Worm (Caenorhabditis elegans) whole organism, late embryonic: Measurements from ENCODE around the gene scl-25.
"Not testable (repeated sequence)": the region's sequence is repeated elsewhere in the genome, so short reads cannot be mapped to it uniquely, and the experiment has no call there.

Experiments
- C38D4.7 ChIP-seq: fragments of 200-800 bp; sonication (Bioruptor generic); optimal IDR thresholded peaks from 2 replicates; lab custom pipeline; 2018; ENCODE audit warnings: mild to moderate bottlenecking, missing genetic modification characterization, moderate library complexity, missing compliant biosample characterization
- Y22D7AL.16 ChIP-seq: sonication (generic microtip); optimal IDR thresholded peaks from 2 replicates; lab custom pipeline; 2016; ENCODE audit warnings: missing genetic modification characterization, missing compliant biosample characterization
- ceh-19 ChIP-seq: fragments of 200-800 bp; sonication (Bioruptor generic); optimal IDR thresholded peaks from 2 replicates; lab custom pipeline; 2018; ENCODE audit warnings: mild to moderate bottlenecking, missing genetic modification characterization, missing compliant biosample characterization
- ceh-9 ChIP-seq: sonication (generic microtip); optimal IDR thresholded peaks from 2 replicates; lab custom pipeline; 2016; ENCODE audit warnings: mild to moderate bottlenecking, missing genetic modification characterization, inconsistent platforms, missing compliant biosample characterization
- eyg-1 ChIP-seq: sonication (generic microtip); optimal IDR thresholded peaks from 2 replicates; lab custom pipeline; 2016; ENCODE audit warnings: missing genotype, missing genetic modification characterization, missing compliant biosample characterization
- fax-1 ChIP-seq: sonication (generic microtip); optimal IDR thresholded peaks from 2 replicates; lab custom pipeline; 2016; ENCODE audit warnings: missing genotype, missing genetic modification characterization, missing compliant biosample characterization
- fkh-6 ChIP-seq: sonication (generic microtip); optimal IDR thresholded peaks from 2 replicates; lab custom pipeline; 2016; ENCODE audit warnings: missing genetic modification characterization, missing compliant biosample characterization
- hlh-13 ChIP-seq: fragments of 200-800 bp; sonication (Bioruptor generic); optimal IDR thresholded peaks from 2 replicates; lab custom pipeline; 2018; ENCODE audit warnings: mild to moderate bottlenecking, missing genetic modification characterization, missing compliant biosample characterization
- hlh-6 ChIP-seq: sonication (generic microtip); optimal IDR thresholded peaks from 2 replicates; lab custom pipeline; 2016; ENCODE audit warnings: missing genotype, missing genetic modification characterization, missing compliant biosample characterization
- nfya-1 ChIP-seq: sonication (generic microtip); optimal IDR thresholded peaks from 2 replicates; lab custom pipeline; 2017; ENCODE audit warnings: missing genetic modification characterization, mild to moderate bottlenecking, missing compliant biosample characterization, antibody characterized with exemption, moderate library complexity
- nhr-11 ChIP-seq: fragments of 150-350 bp; optimal IDR thresholded peaks from 2 replicates; lab custom pipeline; 2014; ENCODE audit warnings: missing biosample characterization, missing genetic modification characterization
- nhr-232 ChIP-seq: sonication (generic microtip); optimal IDR thresholded peaks from 2 replicates; lab custom pipeline; 2016; ENCODE audit warnings: missing genetic modification characterization, missing compliant biosample characterization
- pag-3 ChIP-seq: sonication (generic microtip); optimal IDR thresholded peaks from 2 replicates; lab custom pipeline; 2016; ENCODE audit warnings: missing compliant biosample characterization, missing genetic modification characterization, borderline replicate concordance
- pat-9 ChIP-seq: fragments of 200-800 bp; sonication (Bioruptor generic); optimal IDR thresholded peaks from 2 replicates; lab custom pipeline; 2018; ENCODE audit warnings: mild to moderate bottlenecking, missing genetic modification characterization, moderate library complexity, missing compliant biosample characterization
- pha-4 ChIP-seq: fragments of 150-350 bp; optimal IDR thresholded peaks from 2 replicates; lab custom pipeline; 2018; ENCODE audit warnings: missing biosample characterization, missing genetic modification reagents, missing genetic modification characterization
- pros-1 ChIP-seq: fragments of 150-350 bp; optimal IDR thresholded peaks from 2 replicates; lab custom pipeline; 2014; ENCODE audit warnings: missing biosample characterization, missing genetic modification reagents, missing genetic modification characterization
- ref-2 ChIP-seq: sonication (generic microtip); optimal IDR thresholded peaks from 2 replicates; lab custom pipeline; 2016; ENCODE audit warnings: missing genetic modification characterization, missing compliant biosample characterization
- syd-9 ChIP-seq: sonication (generic microtip); optimal IDR thresholded peaks from 2 replicates; lab custom pipeline; 2016; ENCODE audit warnings: mild to moderate bottlenecking, missing genetic modification characterization, moderate library complexity, missing compliant biosample characterization
- tbx-7 ChIP-seq: sonication (generic microtip); optimal IDR thresholded peaks from 2 replicates; lab custom pipeline; 2016; ENCODE audit warnings: missing genotype, missing genetic modification characterization, missing compliant biosample characterization
- unc-3 ChIP-seq, 2 experiments: fragments of 200-800 bp in 1 of 2; sonication (Bioruptor generic) in 1 of 2; sonication (generic microtip) in 1 of 2; conservative IDR thresholded peaks in 1 of 2; optimal IDR thresholded peaks in 1 of 2; 2 replicates each; pipeline versions ENCODE4 v1.3.6 to Lab custom; 2016 to 2022; ENCODE audit warnings: missing compliant biosample characterization in 2 of 2, missing genetic modification characterization in 2 of 2, missing genetic modification reagents in 1 of 2
- zip-5 ChIP-seq: sonication (generic microtip); optimal IDR thresholded peaks from 2 replicates; lab custom pipeline; 2016; ENCODE audit warnings: missing genetic modification characterization, missing compliant biosample characterization

Gene scl-25

ce11 chrV:17258868-17259267 is 33.4 kb downstream of the scl-25 start, which contains the start of gene fbxa-85:
Gene fbxa-85, plus strand, starts transcription at chrV:17259168.
- TF ChIP-seq nhr-11 = no peak
- TF ChIP-seq zip-5 = no peak
- TF ChIP-seq syd-9 (tag; lab: Kevin White, UChicago) = no peak
- TF ChIP-seq pat-9 (tag; lab: Kevin White, UChicago) = no peak
- no peak for TF ChIP-seq nhr-232
- no peak for TF ChIP-seq nfya-1

- TF ChIP-seq pag-3 = peak; percentile 43
- TF ChIP-seq fkh-6 (tag; lab: Kevin White, UChicago) = no peak
These were observed 35.9 kb downstream of the scl-25 start for ce11 chrV:17261385-17261784.

ce11 chrV:17264855-17265254 is 39.4 kb downstream of the scl-25 start, which contains the start of gene K10G4.3:
Gene K10G4.3, minus strand, starts transcription at chrV:17264955.
- TF ChIP-seq ceh-19 (GFP tag; lab: Kevin White, UChicago); pha-4 (tag; lab: Kevin White, UChicago); C38D4.7 (GFP tag; lab: Kevin White, UChicago): not testable (repeated sequence)
- TF ChIP-seq, all 69 proteins: peak for 0; not testable (repeated sequence) for 69

ce11 chrV:17272112-17272511 is 46.6 kb downstream of the scl-25 start:
- TF ChIP-seq eyg-1 (tag; lab: Kevin White, UChicago) (no peak), Y22D7AL.16 (tag; lab: Kevin White, UChicago) (no peak), pros-1 (tag; lab: Kevin White, UChicago) (no peak), ceh-9 (no peak), hlh-6 (no peak), nfya-1 (no peak)

ce11 chrV:17273249-17273648 is 47.8 kb downstream of the scl-25 start, which contains the start of gene K10G4.10:
Gene K10G4.10, plus strand, starts transcription at chrV:17273549.
- TF ChIP-seq pat-9 (tag; lab: Kevin White, UChicago) (no peak), hlh-6 (no peak), tbx-7 (tag; lab: Kevin White, UChicago) (no peak), pag-3 (no peak), unc-3 (GFP tag; conservative IDR thresholded peaks at IDR 0.05; lab: Robert Waterston, UW) (no peak), unc-3 (tag; optimal IDR thresholded peaks at IDR 0.05; lab: Kevin White, UChicago) (no peak), ceh-19 (GFP tag; lab: Kevin White, UChicago) (no peak), ref-2 (no peak), nhr-11 (no peak), fax-1 (tag; lab: Kevin White, UChicago) (no peak), hlh-13 (GFP tag; lab: Kevin White, UChicago) (no peak), eyg-1 (tag; lab: Kevin White, UChicago) (no peak)
